Worm (Caenorhabditis elegans): ENCODE measurements around the gene C27B7.9.

DNA sequence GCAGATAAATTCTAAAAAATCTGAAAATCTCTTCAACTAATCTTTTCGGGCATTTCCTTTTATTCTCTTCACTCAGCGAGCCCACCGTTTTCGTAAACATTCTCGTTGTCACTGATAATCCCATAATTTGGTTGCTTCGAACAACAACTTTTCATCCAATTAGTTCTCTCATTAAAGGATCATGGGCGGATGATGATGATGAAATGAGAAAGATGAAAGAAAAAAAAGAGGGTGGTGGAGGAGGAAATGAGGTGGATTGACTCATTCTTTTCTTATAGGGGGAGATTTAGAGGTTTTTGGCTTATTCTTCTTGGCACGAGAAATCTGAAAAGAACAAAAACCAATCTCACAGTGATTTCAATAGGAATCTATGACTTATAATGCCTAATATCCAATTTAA is 5.3 kb upstream of the C27B7.9 start:
- TF ChIP-seq him-1 (tag; optimal IDR thresholded peaks at IDR 0.05), result no peak
- TF ChIP-seq W03F9.2 (tag; optimal IDR thresholded peaks at IDR 0.05), result no peak

All from whole organism, L4/young adult.